Comparison of ENCODE assay signal across 2 worm cellular contexts in genomic region chrV:6043275-6044271, ce11.
A peak's percentile ranks its signal among the peaks of the same experiment; 100 is the strongest.
TF ChIP-seq lines count a peak whose summit lies in the region.

Gene cpi-2, plus strand, starts transcription at chrV:6044062.

TF ChIP-seq in whole organism, L2 larva, 48 proteins besides CTCF, POLR2A, EP300 and RAD21 (continued from another document):
- TF ChIP-seq nhr-25 (tag; optimal IDR thresholded peaks at IDR 0.05; lab: Kevin White, UChicago) (no peak), nhr-21 (tag; optimal IDR thresholded peaks at IDR 0.05; lab: Kevin White, UChicago) (no peak), F13H6.1 (tag; optimal IDR thresholded peaks at IDR 0.05; lab: Kevin White, UChicago) (peak; percentile 57), mab-5 (tag; optimal IDR thresholded peaks at IDR 0.05; lab: Kevin White, UChicago) (no peak), egl-27 (tag; optimal IDR thresholded peaks at IDR 0.05; lab: Kevin White, UChicago) (peak; percentile 35), blmp-1 (tag; optimal IDR thresholded peaks at IDR 0.05; lab: Kevin White, UChicago; ENCODE audit: insufficient read depth) (no peak), ztf-11 (tag; optimal IDR thresholded peaks at IDR 0.05; lab: Kevin White, UChicago) (no peak), ceh-16 (tag; optimal IDR thresholded peaks at IDR 0.05; lab: Kevin White, UChicago) (no peak), nhr-77 (tag; optimal IDR thresholded peaks at IDR 0.05; lab: Kevin White, UChicago) (no peak), dmd-4 (tag; optimal IDR thresholded peaks at IDR 0.05; lab: Kevin White, UChicago) (no peak), snpc-4 (tag; optimal IDR thresholded peaks at IDR 0.05; lab: Kevin White, UChicago) (no peak), ceh-82 (tag; optimal IDR thresholded peaks at IDR 0.05; lab: Kevin White, UChicago) (no peak), zag-1 (tag; optimal IDR thresholded peaks at IDR 0.05; lab: Kevin White, UChicago) (no peak), lsy-2 (tag; optimal IDR thresholded peaks at IDR 0.05; lab: Kevin White, UChicago) (peak in 1 of 2 experiments; percentile 40), nhr-10 (tag; optimal IDR thresholded peaks at IDR 0.05; lab: Kevin White, UChicago) (no peak), ama-1 (optimal IDR thresholded peaks at IDR 0.05; lab: Kevin White, UChicago) (peak; percentile 40), elt-3 (tag; optimal IDR thresholded peaks at IDR 0.05; lab: Kevin White, UChicago) (no peak), nhr-11 (tag; optimal IDR thresholded peaks at IDR 0.05; lab: Kevin White, UChicago) (no peak), peb-1 (tag; optimal IDR thresholded peaks at IDR 0.05; lab: Kevin White, UChicago) (no peak), skn-1 (tag; optimal IDR thresholded peaks at IDR 0.05; lab: Kevin White, UChicago) (no peak), nhr-12 (tag; optimal IDR thresholded peaks at IDR 0.05; lab: Kevin White, UChicago) (no peak), ZK546.5 (tag; optimal IDR thresholded peaks at IDR 0.05; lab: Kevin White, UChicago) (no peak), nhr-23 (tag; optimal IDR thresholded peaks at IDR 0.05; lab: Kevin White, UChicago) (no peak), mbf-1 (tag; optimal IDR thresholded peaks at IDR 0.05; lab: Kevin White, UChicago) (no peak), nhr-237 (tag; optimal IDR thresholded peaks at IDR 0.05; lab: Kevin White, UChicago) (no peak)

TF ChIP-seq in whole organism, L4 larva, 104 proteins besides CTCF, POLR2A, EP300 and RAD21 (continued from another document):
- peak in 1 of 2 experiments; percentile 38 for TF ChIP-seq mdl-1 (tag; optimal IDR thresholded peaks at IDR 0.05; lab: Kevin White, UChicago)
- TF ChIP-seq fkh-10 (GFP tag; optimal IDR thresholded peaks at IDR 0.05; lab: Kevin White, UChicago) = no peak
- peak; percentile 72 for TF ChIP-seq hlh-11 (tag; optimal IDR thresholded peaks at IDR 0.05; lab: Kevin White, UChicago)
- peak; percentile 77 for TF ChIP-seq dve-1 (tag; optimal IDR thresholded peaks at IDR 0.05; lab: Kevin White, UChicago; ENCODE audit: insufficient read depth)
- TF ChIP-seq mxl-3 (GFP tag; optimal IDR thresholded peaks at IDR 0.05; lab: Kevin White, UChicago) = peak; percentile 23
- peak; percentile 39 for TF ChIP-seq nhr-28 (tag; optimal IDR thresholded peaks at IDR 0.05; lab: Kevin White, UChicago)
- peak; percentile 64 for TF ChIP-seq hmg-1.1 (GFP tag; IDR thresholded peaks at IDR 0.05; lab: Robert Waterston, UW)
- peak; percentile 54 for TF ChIP-seq mes-2 (tag; optimal IDR thresholded peaks at IDR 0.05; lab: Kevin White, UChicago; ENCODE audit: poor library complexity, severe bottlenecking)
